Worm (Caenorhabditis elegans) whole organism, young adult: ENCODE measurements around the gene lgc-26.

Experiments used
- F49E8.2 ChIP-seq: sonication (generic microtip); optimal IDR thresholded peaks from 3 replicates; lab custom pipeline; 2017; ENCODE audit warnings: missing genetic modification characterization, mild to moderate bottlenecking, missing compliant biosample characterization, antibody characterized with exemption, moderate library complexity; ENCODE audit not compliant: insufficient read depth
- ama-1 ChIP-seq, 3 experiments: fragments of 150-350 bp in 1 of 3; sonication (generic microtip) in 2 of 3; optimal IDR thresholded peaks; 2 replicates each; lab custom pipeline; 2014 to 2018; ENCODE audit warnings: missing biosample characterization in 2 of 3, missing genetic modification characterization in 2 of 3, missing genetic modification reagents in 2 of 3
- ceh-40 ChIP-seq: fragments of 200-800 bp; sonication (Bioruptor generic); IDR thresholded peaks from 2 replicates; pipeline ENCODE4 v1.3.6; 2022; ENCODE audit warnings: missing genetic modification characterization, missing compliant biosample characterization
- fkh-3 ChIP-seq: sonication (generic microtip); optimal IDR thresholded peaks from 2 replicates; lab custom pipeline; 2016; ENCODE audit warnings: mild to moderate bottlenecking, missing genetic modification characterization, missing compliant biosample characterization
- madf-3 ChIP-seq: fragments of 200-800 bp; sonication (Bioruptor generic); IDR thresholded peaks from 2 replicates; pipeline ENCODE4 v1.3.6; 2022; ENCODE audit warnings: missing genetic modification reagents, missing genetic modification characterization, missing compliant biosample characterization
- madf-8 ChIP-seq: fragments of 200-800 bp; sonication (Bioruptor generic); conservative IDR thresholded peaks from 2 replicates; pipeline ENCODE4 v1.3.6; 2022; ENCODE audit warnings: missing genetic modification reagents, missing genetic modification characterization, missing compliant biosample characterization
- nhr-27 ChIP-seq: fragments of 200-800 bp; sonication (Bioruptor generic); optimal IDR thresholded peaks from 2 replicates; lab custom pipeline; 2018; ENCODE audit warnings: mild to moderate bottlenecking, missing genetic modification characterization, moderate library complexity, missing compliant biosample characterization
- sptf-2 ChIP-seq: fragments of 200-800 bp; sonication (Bioruptor generic); optimal IDR thresholded peaks from 2 replicates; lab custom pipeline; 2018; ENCODE audit warnings: mild to moderate bottlenecking, missing genetic modification characterization, missing compliant biosample characterization
- unc-62 ChIP-seq: fragments of 150-350 bp; optimal IDR thresholded peaks from 2 replicates; lab custom pipeline; 2014; ENCODE audit warnings: missing biosample characterization, missing genetic modification reagents, missing genetic modification characterization

DNA sequence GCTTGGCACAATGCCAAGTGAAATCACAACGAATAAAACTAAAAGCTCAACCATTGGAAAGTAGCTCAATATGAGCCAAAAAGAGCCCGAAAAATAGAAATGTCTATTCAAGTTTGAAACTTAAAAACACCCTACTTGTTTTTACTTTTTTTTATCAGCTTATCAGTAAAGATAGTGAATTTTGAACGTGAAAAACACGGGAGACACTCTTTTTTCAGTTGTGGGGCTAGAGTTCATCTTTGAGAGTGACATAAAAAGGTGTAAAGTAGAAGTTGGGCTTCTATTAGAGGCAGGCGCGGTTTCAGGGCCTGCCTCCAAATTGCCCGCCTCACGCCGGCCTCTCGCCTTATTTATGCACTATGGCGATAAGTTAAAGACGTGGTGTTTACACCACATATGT, 16.5 kb upstream of the lgc-26 start, which contains the start of gene oac-39:
- TF ChIP-seq nhr-27 (no peak), ama-1 (optimal IDR thresholded peaks at IDR 0.05; lab: Kevin White, UChicago) (no peak), ama-1 (GFP tag; optimal IDR thresholded peaks at IDR 0.05; lab: Kevin White, UChicago) (no peak), F49E8.2 (no peak), ceh-40 (no peak), madf-3 (no peak), unc-62 (GFP tag; lab: Kevin White, UChicago) (no peak), madf-8 (GFP tag; lab: Robert Waterston, UW) (no peak), sptf-2 (GFP tag; lab: Kevin White, UChicago) (no peak), fkh-3 (tag; lab: Kevin White, UChicago) (no peak)
